Worm (Caenorhabditis elegans) whole organism, young adult: Measurements from ENCODE around the gene R05D3.9.

Source experiments
- B0019.2 ChIP-seq: fragments of 200-800 bp; sonication (Bioruptor generic); conservative IDR thresholded peaks from 2 replicates; pipeline ENCODE4 v1.3.6; 2022; ENCODE audit warnings: missing genetic modification reagents, missing genetic modification characterization, missing compliant biosample characterization
- D2030.7 ChIP-seq: fragments of 200-800 bp; sonication (Bioruptor generic); IDR thresholded peaks from 2 replicates; pipeline ENCODE4 v1.3.6; 2022; ENCODE audit warnings: missing genetic modification reagents, missing genetic modification characterization, missing compliant biosample characterization
- F33H1.4 ChIP-seq: fragments of 200-800 bp; sonication (Bioruptor generic); IDR thresholded peaks from 2 replicates; pipeline ENCODE4 v1.3.6; 2022; ENCODE audit warnings: missing genetic modification reagents, missing genetic modification characterization, missing compliant biosample characterization
- Y53F4B.3 ChIP-seq: fragments of 200-800 bp; sonication (Bioruptor generic); IDR thresholded peaks from 2 replicates; pipeline ENCODE4 v1.3.6; 2022; ENCODE audit warnings: missing genetic modification reagents, missing genetic modification characterization, missing compliant biosample characterization
- Y53G8AR.9 ChIP-seq: fragments of 200-800 bp; sonication (Bioruptor generic); conservative IDR thresholded peaks from 2 replicates; pipeline ENCODE4 v1.3.6; 2022; ENCODE audit warnings: missing genetic modification reagents, missing genetic modification characterization, missing compliant biosample characterization
- Y56A3A.18 ChIP-seq: fragments of 200-800 bp; sonication (Bioruptor generic); IDR thresholded peaks from 2 replicates; pipeline ENCODE4 v1.3.6; 2022; ENCODE audit warnings: missing genetic modification reagents, missing genetic modification characterization, missing compliant biosample characterization
- Y79H2A.3 ChIP-seq: fragments of 200-800 bp; sonication (Bioruptor generic); conservative IDR thresholded peaks from 2 replicates; pipeline ENCODE4 v1.3.6; 2022; ENCODE audit warnings: missing genetic modification reagents, missing genetic modification characterization, missing compliant biosample characterization
- akir-1 ChIP-seq: fragments of 200-800 bp; sonication (Bioruptor generic); optimal IDR thresholded peaks from 2 replicates; lab custom pipeline; 2018; ENCODE audit warnings: mild to moderate bottlenecking, missing genetic modification characterization, moderate library complexity, missing compliant biosample characterization
- ama-1 ChIP-seq, 3 experiments: fragments of 150-350 bp in 1 of 3; sonication (generic microtip) in 2 of 3; optimal IDR thresholded peaks; 2 replicates each; lab custom pipeline; 2014 to 2018; ENCODE audit warnings: missing biosample characterization in 2 of 3, missing genetic modification characterization in 2 of 3, missing genetic modification reagents in 2 of 3
- aptf-2 ChIP-seq: fragments of 200-800 bp; sonication (Bioruptor generic); conservative IDR thresholded peaks from 2 replicates; pipeline ENCODE4 v1.3.6; 2022; ENCODE audit warnings: missing genetic modification reagents, missing genetic modification characterization, missing compliant biosample characterization
- atf-7 ChIP-seq: sonication (generic microtip); optimal IDR thresholded peaks from 2 replicates; lab custom pipeline; 2017; ENCODE audit warnings: mild to moderate bottlenecking, missing genetic modification characterization, missing compliant biosample characterization
- attf-6 ChIP-seq: fragments of 200-800 bp; sonication (Bioruptor generic); IDR thresholded peaks from 2 replicates; pipeline ENCODE4 v1.3.6; 2022; ENCODE audit warnings: missing genetic modification reagents, missing genetic modification characterization, missing compliant biosample characterization
- cebp-1 ChIP-seq, 2 experiments: fragments of 200-800 bp in 1 of 2; sonication (Bioruptor generic) in 1 of 2; sonication (generic microtip) in 1 of 2; IDR thresholded peaks in 1 of 2; optimal IDR thresholded peaks in 1 of 2; 2 replicates each; pipeline versions ENCODE4 v1.3.6 to Lab custom; 2017 to 2022; ENCODE audit warnings: missing compliant biosample characterization in 2 of 2, missing genetic modification characterization in 2 of 2, mild to moderate bottlenecking in 1 of 2, missing genetic modification reagents in 1 of 2, moderate library complexity in 1 of 2
- dox-1 ChIP-seq: fragments of 200-800 bp; sonication (Bioruptor generic); IDR thresholded peaks from 2 replicates; pipeline ENCODE4 v1.3.6; 2022; ENCODE audit warnings: missing genetic modification reagents, missing genetic modification characterization, missing compliant biosample characterization
- dpff-1 ChIP-seq: sonication (generic microtip); optimal IDR thresholded peaks from 2 replicates; lab custom pipeline; 2017; ENCODE audit warnings: mild to moderate bottlenecking, missing genetic modification characterization, missing compliant biosample characterization
- egl-18 ChIP-seq: fragments of 200-800 bp; sonication (Bioruptor generic); IDR thresholded peaks from 2 replicates; pipeline ENCODE4 v1.3.6; 2022; ENCODE audit warnings: missing genetic modification reagents, missing genetic modification characterization, missing compliant biosample characterization
- egrh-3 ChIP-seq: fragments of 200-800 bp; sonication (Bioruptor generic); IDR thresholded peaks from 2 replicates; pipeline ENCODE4 v1.3.6; 2022; ENCODE audit warnings: missing genetic modification reagents, missing genetic modification characterization, missing compliant biosample characterization
- ekl-4 ChIP-seq: fragments of 200-800 bp; sonication (Bioruptor generic); IDR thresholded peaks from 2 replicates; pipeline ENCODE4 v1.3.6; 2022; ENCODE audit warnings: missing genetic modification reagents, missing genetic modification characterization, missing compliant biosample characterization
- ets-4 ChIP-seq: fragments of 200-800 bp; sonication (Bioruptor generic); optimal IDR thresholded peaks from 2 replicates; lab custom pipeline; 2018; ENCODE audit warnings: mild to moderate bottlenecking, missing genetic modification characterization, missing compliant biosample characterization
- fkh-3 ChIP-seq: sonication (generic microtip); optimal IDR thresholded peaks from 2 replicates; lab custom pipeline; 2016; ENCODE audit warnings: mild to moderate bottlenecking, missing genetic modification characterization, missing compliant biosample characterization
- hlh-26 ChIP-seq: fragments of 200-800 bp; sonication (Bioruptor generic); conservative IDR thresholded peaks from 2 replicates; pipeline ENCODE4 v1.3.6; 2022; ENCODE audit warnings: missing genetic modification reagents, missing genetic modification characterization, missing compliant biosample characterization
- let-607 ChIP-seq, 2 experiments: fragments of 200-800 bp in 1 of 2; sonication (Bioruptor generic) in 1 of 2; sonication (generic microtip) in 1 of 2; optimal IDR thresholded peaks; 2 replicates each; lab custom pipeline; 2016 to 2018; ENCODE audit warnings: mild to moderate bottlenecking in 2 of 2, missing compliant biosample characterization in 2 of 2, missing genetic modification characterization in 2 of 2, moderate library complexity in 2 of 2, missing genotype in 1 of 2
- lin-40 ChIP-seq: sonication (generic microtip); optimal IDR thresholded peaks from 2 replicates; lab custom pipeline; 2016; ENCODE audit warnings: missing genetic modification characterization, mild to moderate bottlenecking, missing compliant biosample characterization, missing genotype, missing genetic modification reagents
- lir-1 ChIP-seq: fragments of 200-800 bp; sonication (Bioruptor generic); conservative IDR thresholded peaks from 2 replicates; pipeline ENCODE4 v1.3.6; 2022; ENCODE audit warnings: missing genetic modification reagents, missing genetic modification characterization, missing compliant biosample characterization
- madf-3 ChIP-seq: fragments of 200-800 bp; sonication (Bioruptor generic); IDR thresholded peaks from 2 replicates; pipeline ENCODE4 v1.3.6; 2022; ENCODE audit warnings: missing genetic modification reagents, missing genetic modification characterization, missing compliant biosample characterization
- mel-28 ChIP-seq: sonication (generic microtip); optimal IDR thresholded peaks from 2 replicates; lab custom pipeline; 2016; ENCODE audit warnings: borderline replicate concordance, mild to moderate bottlenecking, missing genetic modification characterization, missing compliant biosample characterization
- nfyb-1 ChIP-seq: fragments of 200-800 bp; sonication (Bioruptor generic); IDR thresholded peaks from 2 replicates; pipeline ENCODE4 v1.3.6; 2022; ENCODE audit warnings: missing genetic modification reagents, missing genetic modification characterization, missing compliant biosample characterization
- nhr-80 ChIP-seq: sonication (generic microtip); optimal IDR thresholded peaks from 2 replicates; lab custom pipeline; 2016; ENCODE audit warnings: missing genetic modification characterization, missing compliant biosample characterization
- rpc-1 ChIP-seq, 2 experiments: fragments of 150-350 bp in 1 of 2; sonication (generic microtip) in 1 of 2; optimal IDR thresholded peaks; 2 replicates each; lab custom pipeline; 2014 to 2018; ENCODE audit warnings: missing biosample characterization in 1 of 2, missing genetic modification characterization in 1 of 2, missing genetic modification reagents in 1 of 2, missing genotype in 1 of 2
- sdz-38 ChIP-seq: sonication (generic microtip); optimal IDR thresholded peaks from 2 replicates; lab custom pipeline; 2016; ENCODE audit warnings: missing genotype, missing genetic modification characterization, missing compliant biosample characterization
- sptf-2 ChIP-seq: fragments of 200-800 bp; sonication (Bioruptor generic); optimal IDR thresholded peaks from 2 replicates; lab custom pipeline; 2018; ENCODE audit warnings: mild to moderate bottlenecking, missing genetic modification characterization, missing compliant biosample characterization
- xnd-1 ChIP-seq: sonication (generic microtip); optimal IDR thresholded peaks from 2 replicates; lab custom pipeline; 2016; ENCODE audit warnings: missing genotype, missing genetic modification reagents, missing genetic modification characterization, missing compliant biosample characterization

R05D3.9 gene

ce11 chrIII:8402633-8403032 lies 34.1 kb upstream of the R05D3.9 start:
- no peak for TF ChIP-seq attf-6
- TF ChIP-seq mel-28: no peak
- TF ChIP-seq rpc-1 (optimal IDR thresholded peaks at IDR 0.05; lab: Kevin White, UChicago): no peak
- TF ChIP-seq rpc-1 (tag; optimal IDR thresholded peaks at IDR 0.05; lab: Kevin White, UChicago): no peak
- no peak for TF ChIP-seq D2030.7 (GFP tag; lab: Robert Waterston, UW)
- TF ChIP-seq xnd-1 (tag; lab: Kevin White, UChicago): no peak
- no peak for TF ChIP-seq lin-40
- TF ChIP-seq dpff-1 (tag; lab: Kevin White, UChicago): no peak
- TF ChIP-seq ets-4: no peak
- no peak for TF ChIP-seq sptf-2 (GFP tag; lab: Kevin White, UChicago)
- TF ChIP-seq Y53G8AR.9 (GFP tag; lab: Robert Waterston, UW): no peak
- no peak for TF ChIP-seq Y79H2A.3 (GFP tag; lab: Robert Waterston, UW)
- TF ChIP-seq, all 124 proteins: peak for 0

- TF ChIP-seq nhr-80 (peak; percentile 48), Y56A3A.18 (GFP tag; lab: Robert Waterston, UW) (no peak), aptf-2 (no peak), cebp-1 (GFP tag; IDR thresholded peaks at IDR 0.05; lab: Robert Waterston, UW) (no peak), cebp-1 (tag; optimal IDR thresholded peaks at IDR 0.05; lab: Kevin White, UChicago) (peak; percentile 28), let-607 (tag; optimal IDR thresholded peaks at IDR 0.05; lab: Kevin White, UChicago) (no peak)
Measured at ce11 chrIII:8401887-8402286, 33.4 kb upstream of the R05D3.9 start, which contains the start of gene lap-1. lap-1 (minus strand) TSS chrIII:8401928.

ce11 chrIII:8400478-8400877 lies 32.0 kb upstream of the R05D3.9 start:
- TF ChIP-seq dox-1 (GFP tag; lab: Robert Waterston, UW) (peak; percentile 44; the same call in 1 of the 2 replicates), nhr-80 (peak; percentile 97), ekl-4 (no peak), egl-18 (GFP tag; lab: Robert Waterston, UW) (no peak), D2030.7 (GFP tag; lab: Robert Waterston, UW) (no peak), madf-3 (no peak), lin-40 (no peak), cebp-1 (GFP tag; IDR thresholded peaks at IDR 0.05; lab: Robert Waterston, UW) (0 out of 2 replicates have a peak, but pooled peaks have one; percentile 35), cebp-1 (tag; optimal IDR thresholded peaks at IDR 0.05; lab: Kevin White, UChicago) (no peak), egrh-3 (GFP tag; lab: Robert Waterston, UW) (no peak), ets-4 (peak; percentile 66), lir-1 (GFP tag; lab: Robert Waterston, UW) (no peak), nfyb-1 (GFP tag; lab: Robert Waterston, UW) (0 out of 2 replicates have a peak, but pooled peaks have one; percentile 42)

- TF ChIP-seq fkh-3 (tag; lab: Kevin White, UChicago) (no peak), F33H1.4 (GFP tag; lab: Robert Waterston, UW) (no peak), akir-1 (GFP tag; lab: Kevin White, UChicago) (no peak), Y53F4B.3 (GFP tag; lab: Robert Waterston, UW) (no peak), B0019.2 (no peak), atf-7 (no peak), ama-1 (optimal IDR thresholded peaks at IDR 0.05; lab: Kevin White, UChicago) (no peak), ama-1 (GFP tag; optimal IDR thresholded peaks at IDR 0.05; lab: Kevin White, UChicago) (no peak), dpff-1 (tag; lab: Kevin White, UChicago) (no peak), hlh-26 (no peak), sdz-38 (no peak)
Measured at ce11 chrIII:8398411-8398810, 29.9 kb upstream of the R05D3.9 start, which contains the start of gene ZK353.2. ZK353.2 (plus strand) TSS chrIII:8398711.
